Fruit fly (Drosophila melanogaster) whole organism, embryonic: Measurements from ENCODE around the gene CG18132.

Experiments
- ATbp ChIP-seq: fragments of 200-800 bp; sonication (Bioruptor generic); optimal IDR thresholded peaks from 2 replicates; lab custom pipeline; 2017; ENCODE audit warnings: missing biosample characterization, mild to moderate bottlenecking, missing genetic modification characterization, missing genetic modification reagents
- Aef1 ChIP-seq: fragments of 200-800 bp; sonication (Bioruptor generic); IDR thresholded peaks from 3 replicates; pipeline ENCODE4 v1.3.6; 2022; ENCODE audit warnings: missing biosample characterization, missing genetic modification characterization
- BEAF-32 ChIP-seq: fragments of 200-800 bp; sonication (Bioruptor generic); optimal IDR thresholded peaks from 3 replicates; lab custom pipeline; 2017; ENCODE audit warnings: missing biosample characterization, missing genetic modification characterization, mild to moderate bottlenecking, moderate library complexity, missing genetic modification reagents
- CG10431 ChIP-seq: fragments of 200-800 bp; sonication (Bioruptor generic); optimal IDR thresholded peaks from 3 replicates; lab custom pipeline; 2018; ENCODE audit warnings: missing biosample characterization, mild to moderate bottlenecking, missing genetic modification characterization
- CG10565 ChIP-seq: fragments of 200-800 bp; sonication (Bioruptor generic); optimal IDR thresholded peaks from 3 replicates; lab custom pipeline; 2016; ENCODE audit warnings: missing biosample characterization, mild to moderate bottlenecking, missing genetic modification characterization
- CG10654 ChIP-seq: fragments of 200-800 bp; sonication (Bioruptor generic); optimal IDR thresholded peaks from 2 replicates; lab custom pipeline; 2016; ENCODE audit warnings: missing biosample characterization, missing genetic modification characterization
- CG11456 ChIP-seq: fragments of 200-800 bp; sonication (Bioruptor generic); IDR thresholded peaks from 3 replicates; pipeline ENCODE4 v1.3.6; 2022; ENCODE audit warnings: missing biosample characterization, missing genetic modification characterization
- CG14965 ChIP-seq: fragments of 200-800 bp; sonication (Bioruptor generic); optimal IDR thresholded peaks from 2 replicates; lab custom pipeline; 2016; ENCODE audit warnings: missing biosample characterization, missing genetic modification characterization, borderline replicate concordance
- CG17328 ChIP-seq: fragments of 200-800 bp; sonication (Bioruptor generic); IDR thresholded peaks from 2 replicates; pipeline ENCODE4 v1.3.6; 2022; ENCODE audit warnings: missing biosample characterization, missing genetic modification characterization
- CG18599 ChIP-seq: fragments of 200-800 bp; sonication (Bioruptor generic); optimal IDR thresholded peaks from 3 replicates; lab custom pipeline; 2017; ENCODE audit warnings: missing biosample characterization, missing genetic modification characterization, mild to moderate bottlenecking, moderate library complexity, missing genetic modification reagents
- CG2712 ChIP-seq: fragments of 200-800 bp; optimal IDR thresholded peaks from 3 replicates; lab custom pipeline; 2019; ENCODE audit warnings: missing biosample characterization, mild to moderate bottlenecking, missing genetic modification characterization, moderate library complexity
- CG31224 ChIP-seq: fragments of 200-800 bp; sonication (Bioruptor generic); IDR thresholded peaks from 2 replicates; pipeline ENCODE4 v1.3.6; 2022; ENCODE audit warnings: missing biosample characterization, missing genetic modification characterization
- CG31441 ChIP-seq: fragments of 200-800 bp; sonication (Bioruptor generic); IDR thresholded peaks from 2 replicates; pipeline ENCODE4 v1.3.6; 2022; ENCODE audit warnings: missing biosample characterization, missing genetic modification characterization
- CG32532 ChIP-seq: fragments of 200-800 bp; sonication (Bioruptor generic); IDR thresholded peaks from 2 replicates; pipeline ENCODE4 v1.3.6; 2022; ENCODE audit warnings: missing biosample characterization, missing genetic modification characterization
- CG34224 ChIP-seq: fragments of 200-800 bp; sonication (Bioruptor generic); IDR thresholded peaks from 3 replicates; pipeline ENCODE4 v1.3.6; 2022; ENCODE audit warnings: missing biosample characterization, missing genetic modification characterization; ENCODE audit not compliant: partially characterized antibody
- CG4424 ChIP-seq: fragments of 200-800 bp; sonication (Bioruptor generic); optimal IDR thresholded peaks from 3 replicates; lab custom pipeline; 2016; ENCODE audit warnings: missing biosample characterization, missing genetic modification characterization
- CG8290 ChIP-seq, 3 experiments: fragments of 200-800 bp; sonication (Bioruptor generic); optimal IDR thresholded peaks; 2 replicates each; lab custom pipeline; 2016 to 2019; ENCODE audit warnings: missing biosample characterization in 3 of 3, missing genetic modification characterization in 3 of 3, mild to moderate bottlenecking in 2 of 3, moderate library complexity in 1 of 3
- CG9727 ChIP-seq: fragments of 200-800 bp; sonication (Bioruptor generic); optimal IDR thresholded peaks from 3 replicates; lab custom pipeline; 2017; ENCODE audit warnings: missing biosample characterization, mild to moderate bottlenecking, missing genetic modification characterization
- CG9797 ChIP-seq: fragments of 200-800 bp; sonication (Bioruptor generic); optimal IDR thresholded peaks from 3 replicates; lab custom pipeline; 2018; ENCODE audit warnings: missing biosample characterization, mild to moderate bottlenecking, missing genetic modification characterization
- CkIIα-i1 ChIP-seq: fragments of 200-800 bp; sonication (Bioruptor generic); IDR thresholded peaks from 2 replicates; pipeline ENCODE4 v1.3.6; 2022; ENCODE audit warnings: missing biosample characterization, missing genetic modification characterization
- Fer3 ChIP-seq: fragments of 200-800 bp; sonication (Bioruptor generic); optimal IDR thresholded peaks from 2 replicates; lab custom pipeline; 2018; ENCODE audit warnings: missing biosample characterization, mild to moderate bottlenecking, missing genetic modification characterization, moderate library complexity
- Gug ChIP-seq: fragments of 200-800 bp; sonication (Bioruptor generic); IDR thresholded peaks from 4 replicates; pipeline ENCODE4 v1.3.6; 2022; ENCODE audit warnings: missing biosample characterization, missing genetic modification characterization
- H2.0 ChIP-seq: fragments of 200-800 bp; sonication (Bioruptor generic); IDR thresholded peaks from 2 replicates; pipeline ENCODE4 v1.3.6; 2022; ENCODE audit warnings: missing biosample characterization, missing genetic modification characterization
- HLH3B ChIP-seq: fragments of 200-800 bp; sonication (Bioruptor generic); IDR thresholded peaks from 2 replicates; pipeline ENCODE4 v1.3.6; 2022; ENCODE audit warnings: missing biosample characterization, missing genetic modification characterization
- Nf-YC ChIP-seq: fragments of 200-800 bp; optimal IDR thresholded peaks from 3 replicates; lab custom pipeline; 2019; ENCODE audit warnings: missing biosample characterization, mild to moderate bottlenecking, missing genetic modification characterization, moderate library complexity
- Oli ChIP-seq: fragments of 200-800 bp; sonication (Bioruptor generic); optimal IDR thresholded peaks from 2 replicates; lab custom pipeline; 2018; ENCODE audit warnings: missing biosample characterization, mild to moderate bottlenecking, missing genetic modification characterization, moderate library complexity
- Optix ChIP-seq: fragments of 200-800 bp; sonication (Bioruptor generic); IDR thresholded peaks from 3 replicates; pipeline ENCODE4 v1.3.6; 2022; ENCODE audit warnings: missing biosample characterization, missing genetic modification characterization
- Sry-δ ChIP-seq: fragments of 200-800 bp; sonication (Bioruptor generic); optimal IDR thresholded peaks from 2 replicates; lab custom pipeline; 2016; ENCODE audit warnings: missing biosample characterization, missing genetic modification characterization
- Tbp ChIP-seq: fragments of >200 bp; optimal IDR thresholded peaks from 2 replicates; lab custom pipeline; 2018; ENCODE audit warnings: missing biosample characterization, missing genetic modification characterization
- Xrp1 ChIP-seq: fragments of 200-800 bp; sonication (Bioruptor generic); IDR thresholded peaks from 2 replicates; pipeline ENCODE4 v1.3.6; 2022; ENCODE audit warnings: missing biosample characterization, missing genetic modification characterization
- ara ChIP-seq: fragments of 200-800 bp; sonication (Bioruptor generic); IDR thresholded peaks from 2 replicates; pipeline ENCODE4 v1.3.6; 2022; ENCODE audit warnings: missing biosample characterization, missing genetic modification characterization
- br ChIP-seq: fragments of >200 bp; optimal IDR thresholded peaks from 2 replicates; lab custom pipeline; 2017
- btn ChIP-seq: fragments of 200-800 bp; sonication (Bioruptor generic); optimal IDR thresholded peaks from 2 replicates; lab custom pipeline; 2016; ENCODE audit warnings: missing biosample characterization, missing genetic modification characterization
- cad ChIP-seq: fragments of >200 bp; optimal IDR thresholded peaks from 2 replicates; lab custom pipeline; 2017; ENCODE audit warnings: missing biosample characterization, missing genetic modification characterization
- croc ChIP-seq: fragments of 200-800 bp; sonication (Bioruptor generic); conservative IDR thresholded peaks from 3 replicates; pipeline ENCODE4 v1.3.6; 2022; ENCODE audit warnings: missing biosample characterization, missing genetic modification characterization
- crol ChIP-seq: fragments of 200-800 bp; sonication (Bioruptor generic); IDR thresholded peaks from 2 replicates; pipeline ENCODE4 v1.3.6; 2022; ENCODE audit warnings: missing biosample characterization, missing genetic modification characterization
- dan ChIP-seq: fragments of 200-800 bp; sonication (Bioruptor generic); IDR thresholded peaks from 2 replicates; pipeline ENCODE4 v1.3.6; 2022; ENCODE audit warnings: missing biosample characterization, missing genetic modification characterization
- dysf ChIP-seq: fragments of 200-800 bp; sonication (Bioruptor generic); IDR thresholded peaks from 3 replicates; pipeline ENCODE4 v1.3.6; 2022; ENCODE audit warnings: missing biosample characterization, missing genetic modification characterization
- gem ChIP-seq: fragments of 200-800 bp; sonication (Bioruptor generic); optimal IDR thresholded peaks from 2 replicates; lab custom pipeline; 2019; ENCODE audit warnings: missing biosample characterization, mild to moderate bottlenecking, missing genetic modification characterization, moderate library complexity
- h ChIP-seq: fragments of >200 bp; optimal IDR thresholded peaks from 2 replicates; lab custom pipeline; 2017
- kay ChIP-seq: fragments of 200-800 bp; sonication (Bioruptor generic); optimal IDR thresholded peaks from 2 replicates; lab custom pipeline; 2016; ENCODE audit warnings: missing biosample characterization, missing genetic modification characterization
- lola ChIP-seq, 3 experiments: fragments of >200 bp in 2 of 3; fragments of 200-800 bp in 1 of 3; sonication (Bioruptor generic) in 1 of 3; optimal IDR thresholded peaks; 2 replicates each; lab custom pipeline; 2017 to 2019; ENCODE audit warnings: missing biosample characterization in 3 of 3, missing genetic modification characterization in 3 of 3, mild to moderate bottlenecking in 1 of 3, moderate library complexity in 1 of 3
- odd ChIP-seq: fragments of 200-800 bp; sonication (Bioruptor generic); optimal IDR thresholded peaks from 2 replicates; lab custom pipeline; 2017; ENCODE audit warnings: missing biosample characterization, mild to moderate bottlenecking, missing genetic modification characterization
- phol ChIP-seq: fragments of 200-800 bp; sonication (Bioruptor generic); optimal IDR thresholded peaks from 3 replicates; lab custom pipeline; 2018; ENCODE audit warnings: missing biosample characterization, mild to moderate bottlenecking, missing genetic modification characterization, moderate library complexity
- prd ChIP-seq, 3 experiments: fragments of >200 bp in 2 of 3; fragments of 200-800 bp in 1 of 3; sonication (Bioruptor generic) in 1 of 3; optimal IDR thresholded peaks in 2 of 3; IDR thresholded peaks in 1 of 3; 2 replicates in 2 of 3; 3 replicates in 1 of 3; pipeline versions ENCODE4 v1.3.6 to Lab custom; 2017 to 2022; ENCODE audit warnings: missing biosample characterization in 1 of 3, missing genetic modification characterization in 1 of 3
- row ChIP-seq: fragments of 200-800 bp; sonication (Bioruptor generic); IDR thresholded peaks from 3 replicates; pipeline ENCODE4 v1.3.6; 2022; ENCODE audit warnings: missing biosample characterization, missing genetic modification characterization
- salm ChIP-seq: fragments of 200-800 bp; sonication (Bioruptor generic); optimal IDR thresholded peaks from 2 replicates; lab custom pipeline; 2018; ENCODE audit warnings: missing biosample characterization, mild to moderate bottlenecking, missing genetic modification characterization
- sens ChIP-seq: fragments of 200-800 bp; sonication (Bioruptor generic); peaks from one replicate; lab custom pipeline; 2016; ENCODE audit warnings: missing biosample characterization, missing genetic modification characterization
- zen ChIP-seq: fragments of 200-800 bp; sonication (Bioruptor generic); optimal IDR thresholded peaks from 3 replicates; lab custom pipeline; 2018; ENCODE audit warnings: missing biosample characterization, mild to moderate bottlenecking, missing genetic modification characterization, moderate library complexity

CG18132 gene

DNA sequence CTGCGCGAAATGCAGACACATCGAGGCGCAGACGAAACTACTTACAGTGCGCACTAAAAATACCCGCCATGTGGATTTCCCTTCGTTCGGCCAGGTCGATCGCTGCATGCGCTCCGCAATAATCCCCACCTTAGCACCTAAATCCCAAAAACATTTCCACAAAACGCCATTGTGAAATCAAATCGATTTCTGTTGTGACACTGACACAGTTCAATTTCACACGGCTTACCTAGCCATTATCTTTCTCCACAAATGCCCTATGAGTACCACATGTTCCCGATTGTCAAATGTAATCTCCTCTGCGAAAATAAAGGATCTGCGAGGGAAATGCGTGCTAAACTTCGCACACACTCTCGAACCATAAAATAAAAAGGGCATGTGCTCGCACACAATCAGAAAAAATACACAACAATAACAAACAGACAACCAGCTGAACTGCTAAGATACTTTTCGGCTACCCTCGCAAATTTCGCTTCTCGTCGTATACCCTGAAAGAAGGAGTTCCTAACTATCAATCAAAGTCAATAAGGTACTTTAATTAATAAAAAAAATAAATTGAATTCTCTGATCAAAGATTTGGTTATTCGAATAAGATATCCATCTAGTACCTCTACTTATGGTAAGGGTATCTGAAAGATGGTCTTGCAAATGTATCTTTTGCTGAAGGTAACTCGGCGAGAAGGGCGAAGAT is 31.2 kb downstream of the CG18132 start (continued):
- TF ChIP-seq phol: peak; percentile 43
- TF ChIP-seq btn: no peak
- no peak for TF ChIP-seq Nf-YC
- no peak for TF ChIP-seq Tbp (GFP tag; lab: Kevin White, UChicago)
- TF ChIP-seq CG9797 (GFP tag; lab: Kevin White, UChicago): no peak
- TF ChIP-seq Gug (GFP tag; lab: Robert Waterston, UW): peak; percentile 59; the same call in 3 of the 4 replicates
- TF ChIP-seq H2.0: no peak
- TF ChIP-seq ATbp (GFP tag; lab: Kevin White, UChicago): no peak
- no peak for TF ChIP-seq HLH3B

dm6 chr2L:1478488-1478887 is 38.8 kb downstream of the CG18132 start:
- TF ChIP-seq kay (GFP tag; lab: Kevin White, UChicago) (no peak), CG32532 (GFP tag; lab: Robert Waterston, UW) (peak; percentile 33; the same call in 1 of the 2 replicates), ara (no peak), CG18599 (GFP tag; lab: Kevin White, UChicago) (peak; percentile 0), CG10654 (GFP tag; lab: Kevin White, UChicago) (no peak), dan (GFP tag; lab: Robert Waterston, UW) (no peak), CkIIα-i1 (no peak), CG9727 (GFP tag; lab: Kevin White, UChicago) (peak; percentile 17), br (lab: Kevin White, UChicago) (no peak), croc (GFP tag; lab: Robert Waterston, UW) (no peak), CG8290 (GFP tag; optimal IDR thresholded peaks at IDR 0.05; lab: Kevin White, UChicago) (peak; percentile 12), CG8290 (tag; optimal IDR thresholded peaks at IDR 0.05; lab: Kevin White, UChicago) (peak in 1 of 2 experiments; percentile 14), prd (optimal IDR thresholded peaks at IDR 0.05; lab: Kevin White, UChicago) (no peak), prd (GFP tag; IDR thresholded peaks at IDR 0.05; lab: Robert Waterston, UW) (peak; percentile 74), CG34224 (GFP tag; lab: Robert Waterston, UW) (no peak), zen (tag; lab: Kevin White, UChicago) (peak; percentile 9), salm (no peak), Gug (GFP tag; lab: Robert Waterston, UW) (no peak), Oli (tag; lab: Kevin White, UChicago) (no peak), Xrp1 (GFP tag; lab: Robert Waterston, UW) (0 out of 2 replicates have a peak, but pooled peaks have one; percentile 12), row (GFP tag; lab: Robert Waterston, UW) (0 out of 3 replicates have a peak, but pooled peaks have one; percentile 14), cad (GFP tag; lab: Kevin White, UChicago) (no peak), h (no peak), CG17328 (GFP tag; lab: Robert Waterston, UW) (0 out of 2 replicates have a peak, but pooled peaks have one; percentile 6), dysf (no peak), CG4424 (GFP tag; lab: Kevin White, UChicago) (no peak), sens (GFP tag; lab: Kevin White, UChicago) (peak; percentile 80), CG11456 (0 out of 3 replicates have a peak, but pooled peaks have one; percentile 32), CG10431 (GFP tag; lab: Kevin White, UChicago) (no peak), Optix (GFP tag; lab: Robert Waterston, UW) (no peak), CG14965 (GFP tag; lab: Kevin White, UChicago) (no peak), CG31224 (GFP tag; lab: Robert Waterston, UW) (no peak), crol (GFP tag; lab: Robert Waterston, UW) (no peak), gem (no peak), Fer3 (tag; lab: Kevin White, UChicago) (no peak), Aef1 (no peak), Sry-δ (GFP tag; lab: Kevin White, UChicago) (peak; percentile 57), CG2712 (tag; lab: Kevin White, UChicago) (peak; percentile 35), CG10565 (GFP tag; lab: Kevin White, UChicago) (no peak), CG31441 (GFP tag; lab: Robert Waterston, UW) (no peak), BEAF-32 (GFP tag; lab: Kevin White, UChicago) (peak; percentile 23), odd (GFP tag; lab: Kevin White, UChicago) (no peak), lola (GFP tag; optimal IDR thresholded peaks at IDR 0.05; lab: Kevin White, UChicago) (peak in 1 of 3 experiments; percentile 3)
